Worm (Caenorhabditis elegans) whole organism, L4 larva: ENCODE measurements around the gene srj-49.
A peak's percentile ranks its signal among the peaks of the same experiment; 100 is the strongest.

ENCODE experiments used
- F44E2.7 ChIP-seq: fragments of 200-800 bp; sonication (Bioruptor generic); IDR thresholded peaks from 2 replicates; pipeline ENCODE4 v2.1.2; 2022; ENCODE audit warnings: missing genetic modification characterization, missing compliant biosample characterization
- Y105C5A.15 ChIP-seq: fragments of 200-800 bp; sonication (Bioruptor generic); IDR thresholded peaks from 2 replicates; pipeline ENCODE4 v1.3.6; 2022; ENCODE audit warnings: missing genetic modification characterization, missing compliant biosample characterization
- Y48G9A.11 ChIP-seq: fragments of 200-800 bp; sonication (Bioruptor generic); IDR thresholded peaks from 2 replicates; pipeline ENCODE4 v1.3.6; 2022; ENCODE audit warnings: missing genetic modification reagents, missing genetic modification characterization, missing compliant biosample characterization
- ZK337.2 ChIP-seq: fragments of 200-800 bp; sonication (Bioruptor generic); IDR thresholded peaks from 2 replicates; pipeline ENCODE4 v1.3.6; 2022; ENCODE audit warnings: missing genetic modification reagents, missing genetic modification characterization, missing compliant biosample characterization
- aha-1 ChIP-seq: fragments of 150-350 bp; peaks from one replicate; lab custom pipeline; 2014; ENCODE audit warnings: missing biosample characterization, missing genetic modification characterization
- ama-1 ChIP-seq: fragments of 150-350 bp; optimal IDR thresholded peaks from 2 replicates; lab custom pipeline; 2014; ENCODE audit warnings: inconsistent platforms, mixed read lengths
- attf-4 ChIP-seq: sonication (generic microtip); optimal IDR thresholded peaks from 3 replicates; lab custom pipeline; 2017; ENCODE audit warnings: missing biosample characterization, missing genetic modification characterization
- ceh-20 ChIP-seq: fragments of 200-800 bp; sonication (Bioruptor generic); IDR thresholded peaks from 2 replicates; pipeline ENCODE4 v1.3.6; 2022; ENCODE audit warnings: missing genetic modification reagents, missing genetic modification characterization, missing compliant biosample characterization
- ces-1 ChIP-seq: fragments of 150-350 bp; sonication (generic microtip); optimal IDR thresholded peaks from 4 replicates; lab custom pipeline; 2014; ENCODE audit warnings: missing biosample characterization, missing genetic modification reagents, missing genetic modification characterization
- ctbp-1 ChIP-seq: fragments of 200-800 bp; sonication (Bioruptor generic); IDR thresholded peaks from 2 replicates; pipeline ENCODE4 v1.3.6; 2022; ENCODE audit warnings: missing genetic modification reagents, missing genetic modification characterization, missing compliant biosample characterization
- daf-16 ChIP-seq, 3 experiments: sonication (generic microtip); optimal IDR thresholded peaks; 2 replicates each; lab custom pipeline; 2016 to 2017; ENCODE audit warnings: missing genetic modification characterization in 3 of 3, missing genetic modification reagents in 3 of 3, mild to moderate bottlenecking in 2 of 3, missing compliant biosample characterization in 2 of 3, missing biosample characterization in 1 of 3, moderate library complexity in 1 of 3
- dmd-6 ChIP-seq: fragments of 200-800 bp; sonication (Bioruptor generic); IDR thresholded peaks from 2 replicates; pipeline ENCODE4 v1.3.6; 2022; ENCODE audit warnings: missing genetic modification reagents, missing genetic modification characterization, missing compliant biosample characterization
- dmd-8 ChIP-seq: fragments of 200-800 bp; sonication (Bioruptor generic); IDR thresholded peaks from 2 replicates; pipeline ENCODE4 v1.3.6; 2022; ENCODE audit warnings: missing genetic modification characterization, missing compliant biosample characterization
- duxl-1 ChIP-seq: sonication (generic microtip); optimal IDR thresholded peaks from 2 replicates; lab custom pipeline; 2016; ENCODE audit warnings: mild to moderate bottlenecking, missing genetic modification characterization, moderate library complexity, missing compliant biosample characterization; ENCODE audit not compliant: poor library complexity
- dve-1 ChIP-seq: sonication (generic microtip); optimal IDR thresholded peaks from 2 replicates; lab custom pipeline; 2017; ENCODE audit warnings: antibody characterized with exemption, mild to moderate bottlenecking, missing genetic modification characterization, missing compliant biosample characterization; ENCODE audit not compliant: insufficient read depth
- hlh-11 ChIP-seq: fragments of 200-800 bp; sonication (Bioruptor generic); optimal IDR thresholded peaks from 2 replicates; lab custom pipeline; 2018; ENCODE audit warnings: mild to moderate bottlenecking, missing genetic modification characterization, missing compliant biosample characterization
- hlh-30 ChIP-seq: sonication (generic microtip); optimal IDR thresholded peaks from 2 replicates; lab custom pipeline; 2017; ENCODE audit warnings: antibody characterized with exemption, mild to moderate bottlenecking, missing genetic modification characterization, missing compliant biosample characterization; ENCODE audit not compliant: insufficient read depth
- lin-29 ChIP-seq: fragments of 200-800 bp; sonication (Bioruptor generic); IDR thresholded peaks from 2 replicates; pipeline ENCODE4 v1.3.6; 2022; ENCODE audit warnings: missing genetic modification reagents, missing genetic modification characterization, missing compliant biosample characterization
- mep-1 ChIP-seq: fragments of 150-350 bp; sonication (generic microtip); optimal IDR thresholded peaks from 3 replicates; lab custom pipeline; 2014; ENCODE audit warnings: missing biosample characterization, missing genetic modification characterization
- mxl-2 ChIP-seq: fragments of 200-800 bp; sonication (Bioruptor generic); conservative IDR thresholded peaks from 2 replicates; pipeline ENCODE4 v1.3.6; 2022; ENCODE audit warnings: missing genetic modification reagents, missing genetic modification characterization, missing compliant biosample characterization
- nhr-102 ChIP-seq: sonication (generic microtip); optimal IDR thresholded peaks from 2 replicates; lab custom pipeline; 2016; ENCODE audit warnings: mild to moderate bottlenecking, missing genetic modification characterization, moderate library complexity, missing compliant biosample characterization
- nhr-111 ChIP-seq: fragments of 200-800 bp; sonication (Bioruptor generic); optimal IDR thresholded peaks from 2 replicates; lab custom pipeline; 2018; ENCODE audit warnings: mild to moderate bottlenecking, missing genetic modification characterization, missing compliant biosample characterization
- nhr-28 ChIP-seq: fragments of 150-350 bp; optimal IDR thresholded peaks from 2 replicates; lab custom pipeline; 2014; ENCODE audit warnings: missing biosample characterization, missing genetic modification characterization
- nhr-42 ChIP-seq: fragments of 200-800 bp; sonication (Bioruptor generic); IDR thresholded peaks from 2 replicates; pipeline ENCODE4 v1.3.6; 2022; ENCODE audit warnings: missing genetic modification characterization, missing compliant biosample characterization
- php-3 ChIP-seq: fragments of 200-800 bp; sonication (Bioruptor generic); IDR thresholded peaks from 2 replicates; pipeline ENCODE4 v1.3.6; 2022; ENCODE audit warnings: missing genetic modification reagents, missing genetic modification characterization, missing compliant biosample characterization
- pqm-1 ChIP-seq: sonication (generic microtip); optimal IDR thresholded peaks from 2 replicates; lab custom pipeline; 2017; ENCODE audit warnings: missing biosample characterization, missing genetic modification characterization
- saeg-2 ChIP-seq: fragments of 200-800 bp; sonication (Bioruptor generic); IDR thresholded peaks from 2 replicates; pipeline ENCODE4 v1.3.6; 2022; ENCODE audit warnings: missing genetic modification reagents, missing genetic modification characterization, missing compliant biosample characterization
- tag-97 ChIP-seq: fragments of 200-800 bp; sonication (Bioruptor generic); IDR thresholded peaks from 2 replicates; pipeline ENCODE4 v1.3.6; 2022; ENCODE audit warnings: missing genetic modification characterization, missing compliant biosample characterization
- tra-1 ChIP-seq: fragments of 200-800 bp; sonication (Bioruptor generic); IDR thresholded peaks from 2 replicates; pipeline ENCODE4 v1.3.6; 2022; ENCODE audit warnings: missing genetic modification reagents, missing genetic modification characterization, missing compliant biosample characterization
- unc-62 ChIP-seq, 3 experiments: fragments of 150-350 bp in 1 of 3; sonication (generic microtip); optimal IDR thresholded peaks in 2 of 3; peaks in 1 of 3; 1 replicate in 1 of 3; 2 replicates in 2 of 3; lab custom pipeline; 2014 to 2017; ENCODE audit warnings: missing biosample characterization in 3 of 3, missing genetic modification characterization in 3 of 3, missing genetic modification reagents in 3 of 3, missing genotype in 1 of 3
- vab-7 ChIP-seq: fragments of 200-800 bp; sonication (Bioruptor generic); IDR thresholded peaks from 2 replicates; pipeline ENCODE4 v1.3.6; 2022; ENCODE audit warnings: missing genetic modification reagents, missing genetic modification characterization, missing compliant biosample characterization
- zip-2 ChIP-seq: fragments of 150-350 bp; optimal IDR thresholded peaks from 2 replicates; lab custom pipeline; 2014; ENCODE audit warnings: missing biosample characterization, missing genetic modification characterization
- ztf-7 ChIP-seq: fragments of 150-350 bp; optimal IDR thresholded peaks from 2 replicates; lab custom pipeline; 2014; ENCODE audit warnings: missing biosample characterization, missing genetic modification characterization

The srj-49 gene

ce11 chrV:2880356-2880755 lies 32.2 kb upstream of the srj-49 start (continued):
- TF ChIP-seq Y48G9A.11: no peak
- TF ChIP-seq pqm-1 (tag; lab: Kevin White, UChicago): peak; percentile 74
- TF ChIP-seq nhr-102 (tag; lab: Kevin White, UChicago): no peak
- no peak for TF ChIP-seq ceh-20 (GFP tag; lab: Robert Waterston, UW)
- TF ChIP-seq ztf-7: no peak

- no peak for TF ChIP-seq attf-4
- no peak for TF ChIP-seq ama-1 (lab: Kevin White, UChicago)
- TF ChIP-seq dmd-8 (GFP tag; lab: Robert Waterston, UW): 0 out of 2 replicates have a peak, but pooled peaks have one; percentile 47
- peak; percentile 63 for TF ChIP-seq aha-1 (tag; lab: Kevin White, UChicago)
These were observed 31.7 kb upstream of the srj-49 start, which contains the start of gene str-39 for ce11 chrV:2879801-2880200. TSS of gene str-39 (minus strand) at chrV:2879901.

- TF ChIP-seq daf-16 (GFP tag; optimal IDR thresholded peaks at IDR 0.05; lab: Kevin White, UChicago) (no peak), daf-16 (tag; optimal IDR thresholded peaks at IDR 0.05; lab: Kevin White, UChicago) (peak; percentile 16), nhr-28 (tag; lab: Kevin White, UChicago) (peak; percentile 12), unc-62 (GFP tag; optimal IDR thresholded peaks at IDR 0.05 in 1 of 2; lab: Kevin White, UChicago) (peak in 1 of 2 experiments; percentile 82), unc-62 (tag; optimal IDR thresholded peaks at IDR 0.05; lab: Kevin White, UChicago) (no peak), mxl-2 (no peak)
These were observed 29.4 kb upstream of the srj-49 start, which contains the start of gene F37B4.10 for ce11 chrV:2877509-2877908. TSS of gene F37B4.10 (minus strand) at chrV:2877609.

DNA sequence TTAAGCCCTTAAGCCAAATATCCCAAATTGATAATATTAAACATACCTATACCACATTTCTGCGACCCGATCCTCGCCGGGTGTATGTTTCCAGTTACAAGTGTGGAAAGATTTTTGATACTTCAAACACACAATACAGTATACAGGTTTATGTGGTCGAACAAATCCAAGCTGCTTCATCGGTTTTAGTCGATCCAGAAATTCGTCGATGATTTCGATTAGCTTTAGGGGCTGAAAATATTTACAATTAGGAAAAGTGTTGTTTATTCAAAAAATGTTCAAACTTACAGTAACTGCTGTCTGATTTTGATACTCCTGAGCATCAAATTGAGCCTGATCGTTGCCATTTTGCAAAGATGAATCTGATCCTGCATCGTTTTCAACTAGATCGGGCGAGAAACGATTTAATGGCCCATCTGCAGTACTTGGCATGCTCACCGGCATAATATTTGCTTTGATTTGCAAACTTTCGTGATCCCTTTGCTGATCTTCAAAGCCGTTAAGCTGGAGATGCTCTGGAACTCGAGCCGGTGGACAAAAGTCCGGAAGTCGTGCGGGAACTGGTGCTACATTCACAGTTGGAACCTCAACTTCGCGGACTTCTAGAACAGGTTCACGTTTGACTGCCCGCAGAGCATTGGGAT lies 28.2 kb upstream of the srj-49 start:
- TF ChIP-seq mxl-2: no peak
- TF ChIP-seq duxl-1: no peak
- no peak for TF ChIP-seq nhr-28 (tag; lab: Kevin White, UChicago)
- TF ChIP-seq nhr-42 (GFP tag; lab: Robert Waterston, UW): no peak
- peak; percentile 65 for TF ChIP-seq aha-1 (tag; lab: Kevin White, UChicago)
- no peak for TF ChIP-seq saeg-2 (GFP tag; lab: Robert Waterston, UW)
- TF ChIP-seq tra-1: no peak
- TF ChIP-seq ces-1 (GFP tag; lab: Kevin White, UChicago): no peak
- peak in 1 of 2 experiments; percentile 76 for TF ChIP-seq unc-62 (GFP tag; optimal IDR thresholded peaks at IDR 0.05 in 1 of 2; lab: Kevin White, UChicago)
- TF ChIP-seq unc-62 (tag; optimal IDR thresholded peaks at IDR 0.05; lab: Kevin White, UChicago): no peak
- no peak for TF ChIP-seq vab-7 (GFP tag; lab: Robert Waterston, UW)
- TF ChIP-seq php-3 (GFP tag; lab: Robert Waterston, UW): 0 out of 2 replicates have a peak, but pooled peaks have one; percentile 13
- no peak for TF ChIP-seq F44E2.7 (GFP tag; lab: Robert Waterston, UW)
- TF ChIP-seq zip-2 (tag; lab: Kevin White, UChicago): no peak
- no peak for TF ChIP-seq Y48G9A.11
- TF ChIP-seq, all 104 proteins: peak for 3

DNA sequence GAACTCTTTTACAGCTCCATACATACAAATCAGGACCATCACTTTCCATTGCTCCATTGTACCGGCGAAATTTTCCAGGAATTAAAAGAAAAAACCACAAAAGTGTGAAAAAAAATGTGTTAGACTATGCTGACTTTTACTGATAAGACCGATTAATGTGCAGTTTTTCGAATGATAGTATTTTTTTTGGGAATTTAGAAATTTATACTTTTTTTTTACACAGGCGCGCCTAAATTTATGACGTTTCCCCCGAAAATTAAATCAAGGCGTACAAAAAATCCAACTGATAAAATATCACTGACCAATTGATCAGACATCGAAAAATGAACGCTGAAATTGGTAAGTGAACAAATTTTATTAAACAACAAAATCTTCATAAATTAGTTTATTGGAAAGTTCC lies 27.3 kb upstream of the srj-49 start, which contains the start of gene folt-2:
Gene folt-2, minus strand, starts transcription at position 179 of the 400 bp plus-strand sequence.
- TF ChIP-seq mep-1 (tag; lab: Kevin White, UChicago) (peak; percentile 16), hlh-30 (tag; lab: Kevin White, UChicago) (no peak), pqm-1 (tag; lab: Kevin White, UChicago) (peak; percentile 25), daf-16 (GFP tag; optimal IDR thresholded peaks at IDR 0.05; lab: Kevin White, UChicago) (no peak), daf-16 (tag; optimal IDR thresholded peaks at IDR 0.05; lab: Kevin White, UChicago) (peak; percentile 48), hlh-11 (tag; lab: Kevin White, UChicago) (peak; percentile 37), dmd-6 (GFP tag; lab: Robert Waterston, UW) (peak; percentile 72), php-3 (GFP tag; lab: Robert Waterston, UW) (peak; percentile 56; the same call in 1 of the 2 replicates), lin-29 (no peak), ZK337.2 (GFP tag; lab: Robert Waterston, UW) (no peak), tag-97 (GFP tag; lab: Robert Waterston, UW) (no peak), ces-1 (GFP tag; lab: Kevin White, UChicago) (no peak), ctbp-1 (GFP tag; lab: Robert Waterston, UW) (no peak), dve-1 (tag; lab: Kevin White, UChicago) (peak; percentile 74), nhr-111 (GFP tag; lab: Kevin White, UChicago) (no peak), Y105C5A.15 (GFP tag; lab: Robert Waterston, UW) (no peak)
- TF ChIP-seq, all 104 proteins: peak for 7
